Worm (Caenorhabditis elegans) whole organism, midembryonic: ENCODE results near the gene ZK686.1.

ENCODE experiments used
- flt-1 ChIP-seq: fragments of 200-800 bp; sonication (Bioruptor generic); IDR thresholded peaks from 2 replicates; pipeline ENCODE4 v1.3.6; 2022; ENCODE audit warnings: missing genetic modification characterization, missing compliant biosample characterization
- ztf-23 ChIP-seq: fragments of 200-800 bp; sonication (Bioruptor generic); IDR thresholded peaks from 2 replicates; pipeline ENCODE4 v1.3.6; 2022; ENCODE audit warnings: missing genetic modification reagents, missing genetic modification characterization, missing compliant biosample characterization

- TF ChIP-seq flt-1 (no peak), ztf-23 (GFP tag; lab: Robert Waterston, UW) (no peak)
Measured at ce11 chrIII:7775983-7776440, 3.1 kb downstream of the ZK686.1 start, which contains the start of gene bath-15.
